Fruit fly (Drosophila melanogaster) whole organism, embryonic: ENCODE measurements around the gene Lcp65Ae.

Experiments used
- CG10366 ChIP-seq: fragments of 200-800 bp; sonication (Bioruptor generic); IDR thresholded peaks from 2 replicates; pipeline ENCODE4 v1.3.6; 2022; ENCODE audit warnings: missing biosample characterization, missing genetic modification characterization
- CG16813 ChIP-seq: fragments of 200-800 bp; sonication (Bioruptor generic); IDR thresholded peaks from 3 replicates; pipeline ENCODE4 v1.3.6; 2022; ENCODE audit warnings: missing biosample characterization, missing genetic modification characterization; ENCODE audit not compliant: partially characterized antibody
- CG8478 ChIP-seq: fragments of >200 bp; optimal IDR thresholded peaks from 2 replicates; lab custom pipeline; 2018
- CG9932 ChIP-seq: fragments of 200-800 bp; sonication (Bioruptor generic); IDR thresholded peaks from 2 replicates; pipeline ENCODE4 v1.3.6; 2022; ENCODE audit warnings: missing biosample characterization, missing genetic modification characterization
- Doc3 ChIP-seq: fragments of 200-800 bp; sonication (Bioruptor generic); IDR thresholded peaks from 3 replicates; pipeline ENCODE4 v1.3.6; 2022; ENCODE audit warnings: missing biosample characterization, missing genetic modification characterization; ENCODE audit not compliant: partially characterized antibody
- Lpt ChIP-seq: fragments of >200 bp; optimal IDR thresholded peaks from 2 replicates; lab custom pipeline; 2018; ENCODE audit warnings: missing biosample characterization, missing genetic modification characterization
- Myb ChIP-seq: fragments of 200-800 bp; sonication (Bioruptor generic); optimal IDR thresholded peaks from 2 replicates; lab custom pipeline; 2016; ENCODE audit warnings: missing biosample characterization, missing genetic modification characterization
- cad ChIP-seq: fragments of >200 bp; optimal IDR thresholded peaks from 2 replicates; lab custom pipeline; 2017; ENCODE audit warnings: missing biosample characterization, missing genetic modification characterization
- nmo ChIP-seq: fragments of 200-800 bp; sonication (Bioruptor generic); optimal IDR thresholded peaks from 2 replicates; lab custom pipeline; 2018; ENCODE audit warnings: missing biosample characterization, mild to moderate bottlenecking, missing genetic modification characterization, moderate library complexity
- nom ChIP-seq: fragments of 200-800 bp; sonication (Bioruptor generic); optimal IDR thresholded peaks from 2 replicates; lab custom pipeline; 2017; ENCODE audit warnings: missing biosample characterization, missing genetic modification characterization, mild to moderate bottlenecking, moderate library complexity, missing genetic modification reagents
- zf30C ChIP-seq: fragments of 200-800 bp; sonication (Bioruptor generic); optimal IDR thresholded peaks from 3 replicates; lab custom pipeline; 2018; ENCODE audit warnings: missing biosample characterization, mild to moderate bottlenecking, missing genetic modification characterization

DNA sequence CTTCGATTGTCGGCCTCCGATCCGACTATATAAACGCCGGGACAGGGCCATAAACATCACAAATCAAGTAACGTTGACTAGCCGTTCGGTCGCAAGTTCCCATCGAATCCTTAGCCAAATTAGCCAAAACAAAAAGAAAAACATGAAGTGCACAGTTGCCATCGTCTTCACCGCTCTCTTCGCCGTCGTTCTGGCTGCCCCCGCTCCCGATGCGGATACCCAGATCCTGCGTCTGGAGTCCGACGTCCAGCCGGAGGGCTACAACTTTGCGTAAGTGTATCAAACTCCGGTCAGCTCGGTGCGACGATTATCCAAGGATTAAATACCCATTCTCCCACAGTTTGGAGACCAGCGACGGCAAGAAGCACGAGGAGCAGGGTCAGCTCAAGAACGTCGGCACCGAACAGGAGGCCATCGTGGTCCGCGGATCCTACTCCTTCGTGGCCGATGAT, 6.9 kb upstream of the Lcp65Ae start, which contains the start of gene Lcp65Ac:
- TF ChIP-seq zf30C = no peak
- TF ChIP-seq Myb (GFP tag; lab: Kevin White, UChicago) = no peak
- no peak for TF ChIP-seq Doc3 (GFP tag; lab: Robert Waterston, UW)
- no peak for TF ChIP-seq CG10366 (GFP tag; lab: Robert Waterston, UW)
- TF ChIP-seq CG9932 (GFP tag; lab: Robert Waterston, UW) = no peak
- no peak for TF ChIP-seq CG16813 (GFP tag; lab: Robert Waterston, UW)
- TF ChIP-seq nmo (GFP tag; lab: Kevin White, UChicago) = no peak
- no peak for TF ChIP-seq Lpt (GFP tag; lab: Kevin White, UChicago)
- TF ChIP-seq nom (GFP tag; lab: Kevin White, UChicago) = no peak
- TF ChIP-seq cad = no peak
- no peak for TF ChIP-seq CG8478 (lab: Kevin White, UChicago)
